Fruit fly (Drosophila melanogaster): Measurements from ENCODE around the gene CG17321.

The CG17321 gene

dm6 chr2L:18899254-18899653, 54.3 kb downstream of the CG17321 start (continued):
- TF ChIP-seq CG10631 (GFP tag; optimal IDR thresholded peaks at IDR 0.05) (peak; percentile 29), eg (GFP tag; IDR thresholded peaks at IDR 0.05) (0 out of 3 replicates have a peak, but pooled peaks have one; percentile 41), CG3919 (GFP tag; optimal IDR thresholded peaks at IDR 0.05) (peak; percentile 50), lz (GFP tag; optimal IDR thresholded peaks at IDR 0.05) (peak; percentile 17)

dm6 chr2L:18899862-18900261, 54.9 kb downstream of the CG17321 start:
- TF ChIP-seq lz (GFP tag; optimal IDR thresholded peaks at IDR 0.05) (no peak), CG32006 (GFP tag; optimal IDR thresholded peaks at IDR 0.05) (peak; percentile 34), spab (GFP tag; optimal IDR thresholded peaks at IDR 0.05) (no peak), svp (GFP tag) (peak; percentile 46), esn (GFP tag; optimal IDR thresholded peaks at IDR 0.05) (no peak), CG6792 (GFP tag; optimal IDR thresholded peaks at IDR 0.05) (no peak), Hr4 (GFP tag; optimal IDR thresholded peaks at IDR 0.05) (peak; percentile 5), CG15336 (GFP tag; IDR thresholded peaks at IDR 0.05) (peak; percentile 54), CG3919 (GFP tag; optimal IDR thresholded peaks at IDR 0.05) (peak; percentile 28), vri (GFP tag; optimal IDR thresholded peaks at IDR 0.05) (no peak), Eip75B (GFP tag; optimal IDR thresholded peaks at IDR 0.05) (no peak), Hr39 (GFP tag; optimal IDR thresholded peaks at IDR 0.05) (no peak), CG34406 (GFP tag; optimal IDR thresholded peaks at IDR 0.05) (no peak), Sox102F (GFP tag; optimal IDR thresholded peaks at IDR 0.05) (no peak), Eip93F (GFP tag; optimal IDR thresholded peaks at IDR 0.05) (no peak), Sox15 (GFP tag; optimal IDR thresholded peaks at IDR 0.05) (no peak), CG7368 (GFP tag; optimal IDR thresholded peaks at IDR 0.05) (no peak), achi (GFP tag; optimal IDR thresholded peaks at IDR 0.05) (no peak), Blimp-1 (GFP tag; optimal IDR thresholded peaks at IDR 0.05) (no peak), acj6 (GFP tag; optimal IDR thresholded peaks at IDR 0.05) (no peak), Ets96B (tag; optimal IDR thresholded peaks at IDR 0.05) (peak; percentile 23), CG6163 (GFP tag; IDR thresholded peaks at IDR 0.05) (no peak), pdm3 (GFP tag; optimal IDR thresholded peaks at IDR 0.05) (peak; percentile 22), Eip78C (GFP tag) (peak; percentile 61), CG3032 (tag; optimal IDR thresholded peaks at IDR 0.05) (no peak), CG6808 (GFP tag; optimal IDR thresholded peaks at IDR 0.05) (no peak), CG10631 (GFP tag; optimal IDR thresholded peaks at IDR 0.05) (peak; percentile 16), CG11762 (GFP tag; optimal IDR thresholded peaks at IDR 0.05; ENCODE audit: insufficient read depth) (no peak), Sox14 (GFP tag; optimal IDR thresholded peaks at IDR 0.05) (peak; percentile 7), CG11294 (GFP tag; IDR thresholded peaks at IDR 0.05) (no peak), eg (GFP tag; IDR thresholded peaks at IDR 0.05) (0 out of 3 replicates have a peak, but pooled peaks have one; percentile 31)

- no peak for TF ChIP-seq CG6276 (GFP tag; optimal IDR thresholded peaks at IDR 0.05)
- no peak for TF ChIP-seq eg (GFP tag; IDR thresholded peaks at IDR 0.05)
- TF ChIP-seq CG11902 (GFP tag; optimal IDR thresholded peaks at IDR 0.05) = no peak
- no peak for TF ChIP-seq dac (GFP tag; optimal IDR thresholded peaks at IDR 0.05)
- TF ChIP-seq CG8319 (GFP tag; optimal IDR thresholded peaks at IDR 0.05) = no peak
- TF ChIP-seq net (GFP tag; optimal IDR thresholded peaks at IDR 0.05) = no peak
- TF ChIP-seq fd59A (GFP tag; optimal IDR thresholded peaks at IDR 0.05) = no peak
- TF ChIP-seq CG31627 (GFP tag; optimal IDR thresholded peaks at IDR 0.05) = peak; percentile 41
- no peak for TF ChIP-seq Sox15 (GFP tag; optimal IDR thresholded peaks at IDR 0.05)
- peak; percentile 49 for TF ChIP-seq lz (GFP tag; optimal IDR thresholded peaks at IDR 0.05)
- peak; percentile 53 for TF ChIP-seq Smox (GFP tag; optimal IDR thresholded peaks at IDR 0.05)
- peak; percentile 27 for TF ChIP-seq Hr39 (GFP tag; optimal IDR thresholded peaks at IDR 0.05)
- no peak for TF ChIP-seq Blimp-1 (GFP tag; optimal IDR thresholded peaks at IDR 0.05)
- TF ChIP-seq CG34406 (GFP tag; optimal IDR thresholded peaks at IDR 0.05) = no peak
- no peak for TF ChIP-seq CG10631 (GFP tag; optimal IDR thresholded peaks at IDR 0.05)
- TF ChIP-seq esn (GFP tag; optimal IDR thresholded peaks at IDR 0.05) = peak; percentile 55
- no peak for TF ChIP-seq acj6 (GFP tag; optimal IDR thresholded peaks at IDR 0.05)
- TF ChIP-seq spab (GFP tag; optimal IDR thresholded peaks at IDR 0.05) = no peak
- no peak for TF ChIP-seq CG1621 (tag; optimal IDR thresholded peaks at IDR 0.05)
- TF ChIP-seq CG9139 (GFP tag; optimal IDR thresholded peaks at IDR 0.05) = no peak
- TF ChIP-seq CG6163 (GFP tag; IDR thresholded peaks at IDR 0.05) = no peak
- TF ChIP-seq OdsH (GFP tag; optimal IDR thresholded peaks at IDR 0.05) = no peak
- TF ChIP-seq CG16779 (tag; optimal IDR thresholded peaks at IDR 0.05) = no peak
- TF ChIP-seq cyc (GFP tag; optimal IDR thresholded peaks at IDR 0.05) = no peak
- TF ChIP-seq CG32006 (GFP tag; optimal IDR thresholded peaks at IDR 0.05) = no peak
- peak; percentile 43 for TF ChIP-seq Eip78C (GFP tag)
- TF ChIP-seq Met (GFP tag; optimal IDR thresholded peaks at IDR 0.05) = peak; percentile 49
- TF ChIP-seq achi (GFP tag; optimal IDR thresholded peaks at IDR 0.05) = no peak
- no peak for TF ChIP-seq CG6792 (GFP tag; optimal IDR thresholded peaks at IDR 0.05)
- TF ChIP-seq CG3919 (GFP tag; optimal IDR thresholded peaks at IDR 0.05) = no peak
- no peak for TF ChIP-seq CG11294 (GFP tag; IDR thresholded peaks at IDR 0.05)
- no peak for TF ChIP-seq CG3032 (tag; optimal IDR thresholded peaks at IDR 0.05)
- TF ChIP-seq pdm3 (GFP tag; optimal IDR thresholded peaks at IDR 0.05) = no peak
- no peak for TF ChIP-seq Hr38 (GFP tag; optimal IDR thresholded peaks at IDR 0.05)
- TF ChIP-seq Ets96B (tag; optimal IDR thresholded peaks at IDR 0.05) = no peak
Measured at dm6 chr2L:18900976-18901375, 56.0 kb downstream of the CG17321 start.

Data from whole organism, prepupa.